Fruit fly (Drosophila melanogaster) whole organism, embryonic: ENCODE results near the gene CheA29a.
A peak's percentile ranks its signal among the peaks of the same experiment; 100 is the strongest.

Experiments used
- Abd-B ChIP-seq: fragments of 200-800 bp; sonication (Bioruptor generic); optimal IDR thresholded peaks from 2 replicates; lab custom pipeline; 2018; ENCODE audit warnings: missing biosample characterization, mild to moderate bottlenecking, missing genetic modification characterization, moderate library complexity
- Aef1 ChIP-seq: fragments of 200-800 bp; sonication (Bioruptor generic); IDR thresholded peaks from 3 replicates; pipeline ENCODE4 v1.3.6; 2022; ENCODE audit warnings: missing biosample characterization, missing genetic modification characterization
- Antp ChIP-seq: fragments of 200-800 bp; sonication (Bioruptor generic); optimal IDR thresholded peaks from 3 replicates; lab custom pipeline; 2016; ENCODE audit warnings: missing biosample characterization, missing genetic modification characterization
- B-H2 ChIP-seq: fragments of 200-800 bp; sonication (Bioruptor generic); optimal IDR thresholded peaks from 2 replicates; lab custom pipeline; 2018; ENCODE audit warnings: missing biosample characterization, mild to moderate bottlenecking, missing genetic modification characterization
- CG10267 ChIP-seq: fragments of 200-800 bp; sonication (Bioruptor generic); optimal IDR thresholded peaks from 2 replicates; lab custom pipeline; 2018; ENCODE audit warnings: missing biosample characterization, mild to moderate bottlenecking, missing genetic modification characterization, moderate library complexity
- CG10431 ChIP-seq: fragments of 200-800 bp; sonication (Bioruptor generic); optimal IDR thresholded peaks from 3 replicates; lab custom pipeline; 2018; ENCODE audit warnings: missing biosample characterization, mild to moderate bottlenecking, missing genetic modification characterization
- CG12071 ChIP-seq: fragments of 200-800 bp; sonication (Bioruptor generic); optimal IDR thresholded peaks from 3 replicates; lab custom pipeline; 2018; ENCODE audit warnings: missing biosample characterization, mild to moderate bottlenecking, missing genetic modification characterization
- CG12236 ChIP-seq: fragments of 200-800 bp; sonication (Bioruptor generic); optimal IDR thresholded peaks from 2 replicates; lab custom pipeline; 2016; ENCODE audit warnings: missing biosample characterization, missing genetic modification characterization
- CG13775 ChIP-seq: fragments of 200-800 bp; sonication (Bioruptor generic); optimal IDR thresholded peaks from 3 replicates; lab custom pipeline; 2017; ENCODE audit warnings: missing biosample characterization, mild to moderate bottlenecking, missing genetic modification characterization
- CG1529 ChIP-seq: fragments of 200-800 bp; sonication (Bioruptor generic); optimal IDR thresholded peaks from 3 replicates; lab custom pipeline; 2018; ENCODE audit warnings: missing biosample characterization, missing genetic modification characterization
- CG15601 ChIP-seq: fragments of 200-800 bp; sonication (Bioruptor generic); optimal IDR thresholded peaks from 3 replicates; lab custom pipeline; 2019; ENCODE audit warnings: missing biosample characterization, mild to moderate bottlenecking, missing genetic modification characterization, moderate library complexity
- CG2120 ChIP-seq: fragments of 200-800 bp; sonication (Bioruptor generic); optimal IDR thresholded peaks from 3 replicates; lab custom pipeline; 2016; ENCODE audit warnings: missing biosample characterization, missing genetic modification characterization
- CG3995 ChIP-seq: fragments of 200-800 bp; sonication (Bioruptor generic); optimal IDR thresholded peaks from 3 replicates; lab custom pipeline; 2016; ENCODE audit warnings: missing biosample characterization, missing genetic modification characterization
- CG4404 ChIP-seq: fragments of 200-800 bp; sonication (Bioruptor generic); IDR thresholded peaks from 2 replicates; pipeline ENCODE4 v1.3.6; 2022; ENCODE audit warnings: missing biosample characterization, missing genetic modification characterization
- CG8281 ChIP-seq: fragments of 200-800 bp; sonication (Bioruptor generic); optimal IDR thresholded peaks from 2 replicates; lab custom pipeline; 2018; ENCODE audit warnings: missing biosample characterization, mild to moderate bottlenecking, missing genetic modification characterization, moderate library complexity
- CG8290 ChIP-seq, 3 experiments: fragments of 200-800 bp; sonication (Bioruptor generic); optimal IDR thresholded peaks; 2 replicates each; lab custom pipeline; 2016 to 2019; ENCODE audit warnings: missing biosample characterization in 3 of 3, missing genetic modification characterization in 3 of 3, mild to moderate bottlenecking in 2 of 3, moderate library complexity in 1 of 3
- CG8478 ChIP-seq: fragments of >200 bp; optimal IDR thresholded peaks from 2 replicates; lab custom pipeline; 2018
- CG8924 ChIP-seq: fragments of 200-800 bp; optimal IDR thresholded peaks from 3 replicates; lab custom pipeline; 2019; ENCODE audit warnings: missing biosample characterization, mild to moderate bottlenecking, missing genetic modification characterization, moderate library complexity
- CG9876 ChIP-seq: fragments of 200-800 bp; sonication (Bioruptor generic); optimal IDR thresholded peaks from 2 replicates; lab custom pipeline; 2016; ENCODE audit warnings: missing biosample characterization, missing genetic modification characterization
- Dad ChIP-seq: fragments of 200-800 bp; sonication (Bioruptor generic); optimal IDR thresholded peaks from 3 replicates; lab custom pipeline; 2016; ENCODE audit warnings: missing biosample characterization, missing genetic modification characterization
- Fer2 ChIP-seq: fragments of 200-800 bp; sonication (Bioruptor generic); optimal IDR thresholded peaks from 2 replicates; lab custom pipeline; 2018; ENCODE audit warnings: missing biosample characterization, mild to moderate bottlenecking, missing genetic modification characterization, moderate library complexity
- HmgD ChIP-seq: fragments of 200-800 bp; sonication (Bioruptor generic); optimal IDR thresholded peaks from 3 replicates; lab custom pipeline; 2016; ENCODE audit warnings: missing biosample characterization, missing genetic modification characterization
- Mes4 ChIP-seq: fragments of 200-800 bp; sonication (Bioruptor generic); optimal IDR thresholded peaks from 2 replicates; lab custom pipeline; 2016; ENCODE audit warnings: missing biosample characterization, missing genetic modification characterization
- Mrtf ChIP-seq: fragments of 200-800 bp; sonication (Bioruptor generic); IDR thresholded peaks from 3 replicates; pipeline ENCODE4 v1.3.6; 2022; ENCODE audit warnings: missing biosample characterization, missing genetic modification characterization
- Opbp ChIP-seq: fragments of 200-800 bp; sonication (Bioruptor generic); IDR thresholded peaks from 3 replicates; pipeline ENCODE4 v1.3.6; 2022; ENCODE audit warnings: missing biosample characterization, missing genetic modification characterization; ENCODE audit not compliant: partially characterized antibody
- Side ChIP-seq: fragments of 200-800 bp; sonication (Bioruptor generic); optimal IDR thresholded peaks from 2 replicates; lab custom pipeline; 2016; ENCODE audit warnings: missing biosample characterization, missing genetic modification characterization
- al ChIP-seq: fragments of 200-800 bp; sonication (Bioruptor generic); IDR thresholded peaks from 2 replicates; pipeline ENCODE4 v1.3.6; 2022; ENCODE audit warnings: missing biosample characterization, missing genetic modification characterization
- ase ChIP-seq: fragments of 200-800 bp; sonication (Bioruptor generic); IDR thresholded peaks from 3 replicates; pipeline ENCODE4 v1.3.6; 2022; ENCODE audit warnings: missing biosample characterization, missing genetic modification characterization
- ato ChIP-seq: fragments of 200-800 bp; sonication (Bioruptor generic); IDR thresholded peaks from 2 replicates; pipeline ENCODE4 v1.3.6; 2022; ENCODE audit warnings: missing biosample characterization, missing genetic modification characterization; ENCODE audit not compliant: partially characterized antibody
- chn ChIP-seq: fragments of 200-800 bp; sonication (Bioruptor generic); optimal IDR thresholded peaks from 2 replicates; lab custom pipeline; 2016; ENCODE audit warnings: missing biosample characterization, missing genetic modification characterization
- danr ChIP-seq: fragments of 200-800 bp; sonication (Bioruptor generic); IDR thresholded peaks from 2 replicates; pipeline ENCODE4 v1.3.6; 2022; ENCODE audit warnings: missing biosample characterization, missing genetic modification characterization
- dmrt99B ChIP-seq: fragments of 200-800 bp; sonication (Bioruptor generic); optimal IDR thresholded peaks from 2 replicates; lab custom pipeline; 2018; ENCODE audit warnings: missing biosample characterization, mild to moderate bottlenecking, missing genetic modification characterization, moderate library complexity
- ems ChIP-seq: fragments of 200-800 bp; sonication (Bioruptor generic); optimal IDR thresholded peaks from 3 replicates; lab custom pipeline; 2016; ENCODE audit warnings: missing biosample characterization, missing genetic modification characterization
- exex ChIP-seq: fragments of 200-800 bp; sonication (Bioruptor generic); optimal IDR thresholded peaks from 4 replicates; lab custom pipeline; 2018; ENCODE audit warnings: missing biosample characterization, mild to moderate bottlenecking, missing genetic modification characterization, moderate library complexity
- grau ChIP-seq: fragments of 200-800 bp; optimal IDR thresholded peaks from 3 replicates; lab custom pipeline; 2019; ENCODE audit warnings: missing biosample characterization, mild to moderate bottlenecking, missing genetic modification characterization, moderate library complexity
- kah ChIP-seq: fragments of 200-800 bp; sonication (Bioruptor generic); optimal IDR thresholded peaks from 2 replicates; lab custom pipeline; 2018; ENCODE audit warnings: missing biosample characterization, mild to moderate bottlenecking, missing genetic modification characterization
- kay ChIP-seq: fragments of 200-800 bp; sonication (Bioruptor generic); optimal IDR thresholded peaks from 2 replicates; lab custom pipeline; 2016; ENCODE audit warnings: missing biosample characterization, missing genetic modification characterization
- knrl ChIP-seq: fragments of 200-800 bp; sonication (Bioruptor generic); IDR thresholded peaks from 3 replicates; pipeline ENCODE4 v1.3.6; 2022; ENCODE audit warnings: missing biosample characterization, missing genetic modification characterization; ENCODE audit not compliant: partially characterized antibody
- lbe ChIP-seq: fragments of 200-800 bp; sonication (Bioruptor generic); optimal IDR thresholded peaks from 2 replicates; lab custom pipeline; 2016; ENCODE audit warnings: missing biosample characterization, mild to moderate bottlenecking, missing genetic modification characterization
- maf-S ChIP-seq: fragments of 200-800 bp; sonication (Bioruptor generic); optimal IDR thresholded peaks from 2 replicates; lab custom pipeline; 2016; ENCODE audit warnings: missing biosample characterization, missing genetic modification characterization
- onecut ChIP-seq: fragments of 200-800 bp; sonication (Bioruptor generic); IDR thresholded peaks from 2 replicates; pipeline ENCODE4 v1.3.6; 2022; ENCODE audit warnings: missing biosample characterization, missing genetic modification characterization
- pfk ChIP-seq: fragments of 200-800 bp; sonication (Bioruptor generic); optimal IDR thresholded peaks from 2 replicates; lab custom pipeline; 2018; ENCODE audit warnings: missing biosample characterization, mild to moderate bottlenecking, missing genetic modification characterization, moderate library complexity
- phol ChIP-seq: fragments of 200-800 bp; sonication (Bioruptor generic); optimal IDR thresholded peaks from 3 replicates; lab custom pipeline; 2018; ENCODE audit warnings: missing biosample characterization, mild to moderate bottlenecking, missing genetic modification characterization, moderate library complexity
- psq ChIP-seq: fragments of 200-800 bp; sonication (Bioruptor generic); optimal IDR thresholded peaks from 2 replicates; lab custom pipeline; 2017; ENCODE audit warnings: missing biosample characterization, missing genetic modification characterization
- tap ChIP-seq: fragments of 200-800 bp; optimal IDR thresholded peaks from 3 replicates; lab custom pipeline; 2019; ENCODE audit warnings: missing biosample characterization, mild to moderate bottlenecking, missing genetic modification characterization, moderate library complexity
- trem ChIP-seq: fragments of 200-800 bp; optimal IDR thresholded peaks from 3 replicates; lab custom pipeline; 2019; ENCODE audit warnings: missing biosample characterization, mild to moderate bottlenecking, missing genetic modification characterization, moderate library complexity
- wdn ChIP-seq: fragments of 200-800 bp; sonication (Bioruptor generic); IDR thresholded peaks from 2 replicates; pipeline ENCODE4 v1.3.6; 2022; ENCODE audit warnings: missing biosample characterization, missing genetic modification characterization
- zen ChIP-seq: fragments of 200-800 bp; sonication (Bioruptor generic); optimal IDR thresholded peaks from 3 replicates; lab custom pipeline; 2018; ENCODE audit warnings: missing biosample characterization, mild to moderate bottlenecking, missing genetic modification characterization, moderate library complexity

Gene CheA29a

dm6 chr2L:8463144-8464106 is 13.7 kb upstream of the CheA29a start, which contains the start of gene Agpat2 (continued):
- TF ChIP-seq B-H2 (GFP tag; lab: Kevin White, UChicago) (peak; percentile 62), maf-S (GFP tag; lab: Kevin White, UChicago) (peak; percentile 75), Dad (GFP tag; lab: Kevin White, UChicago) (peak; percentile 75), trem (tag; lab: Kevin White, UChicago) (peak; percentile 81), CG4404 (GFP tag; lab: Robert Waterston, UW) (peak; percentile 58), lbe (peak; percentile 53), Mrtf (GFP tag; lab: Robert Waterston, UW) (peak; percentile 78; the same call in 2 of the 3 replicates), chn (GFP tag; lab: Kevin White, UChicago) (peak; percentile 77), grau (tag; lab: Kevin White, UChicago) (peak; percentile 83), CG12236 (GFP tag; lab: Kevin White, UChicago) (peak; percentile 59), tap (tag; lab: Kevin White, UChicago) (peak; percentile 77), Antp (peak; percentile 75), pfk (GFP tag; lab: Kevin White, UChicago) (no peak), CG3995 (GFP tag; lab: Kevin White, UChicago) (peak; percentile 25), ase (GFP tag; lab: Robert Waterston, UW) (peak; percentile 81), Abd-B (GFP tag; lab: Kevin White, UChicago) (peak; percentile 71), danr (peak; percentile 70), dmrt99B (peak; percentile 93), kay (peak; percentile 62), ems (GFP tag; lab: Kevin White, UChicago) (peak; percentile 82), HmgD (GFP tag; lab: Kevin White, UChicago) (peak; percentile 20), CG12071 (GFP tag; lab: Kevin White, UChicago) (peak; percentile 70), Fer2 (peak; percentile 72), CG8924 (tag; lab: Kevin White, UChicago) (peak; percentile 84), CG8281 (tag; lab: Kevin White, UChicago) (peak; percentile 56), CG15601 (tag; lab: Kevin White, UChicago) (peak; percentile 82), CG1529 (peak; percentile 80), knrl (GFP tag; lab: Robert Waterston, UW) (no peak), Aef1 (GFP tag; lab: Robert Waterston, UW) (peak; percentile 52), onecut (peak; percentile 72), CG10267 (tag; lab: Kevin White, UChicago) (peak; percentile 80), CG8478 (lab: Kevin White, UChicago) (no peak), Mes4 (GFP tag; lab: Kevin White, UChicago) (peak; percentile 68), psq (no peak), CG10431 (GFP tag; lab: Kevin White, UChicago) (peak; percentile 57), wdn (GFP tag; lab: Robert Waterston, UW) (peak; percentile 39; the same call in 1 of the 2 replicates), zen (tag; lab: Kevin White, UChicago) (peak; percentile 74), Side (GFP tag; lab: Kevin White, UChicago) (peak; percentile 81), CG8290 (GFP tag; optimal IDR thresholded peaks at IDR 0.05; lab: Kevin White, UChicago) (peak; percentile 59), CG8290 (tag; optimal IDR thresholded peaks at IDR 0.05; lab: Kevin White, UChicago) (peak in 1 of 2 experiments; percentile 58), CG13775 (GFP tag; lab: Kevin White, UChicago) (peak; percentile 70), phol (peak; percentile 85), ato (GFP tag; lab: Robert Waterston, UW) (no peak), kah (GFP tag; lab: Kevin White, UChicago) (peak; percentile 47), al (GFP tag; lab: Robert Waterston, UW) (no peak), exex (tag; lab: Kevin White, UChicago) (peak; percentile 16), CG2120 (peak; percentile 93), Opbp (GFP tag; lab: Robert Waterston, UW) (peak; percentile 12; the same call in 1 of the 3 replicates), CG9876 (peak; percentile 54)
